Worm (Caenorhabditis elegans) whole organism, young adult: ENCODE data around the gene Y17D7C.6.

Experiments used
- B0336.3 ChIP-seq: fragments of 200-800 bp; sonication (Bioruptor generic); IDR thresholded peaks from 2 replicates; pipeline ENCODE4 v1.3.6; 2022; ENCODE audit warnings: missing genetic modification characterization, missing compliant biosample characterization
- C06A6.2 ChIP-seq: fragments of 200-800 bp; sonication (Bioruptor generic); conservative IDR thresholded peaks from 2 replicates; pipeline ENCODE4 v1.3.6; 2022; ENCODE audit warnings: missing genetic modification characterization, missing compliant biosample characterization
- F10E7.11 ChIP-seq: sonication (generic microtip); optimal IDR thresholded peaks from 2 replicates; lab custom pipeline; 2017; ENCODE audit warnings: mild to moderate bottlenecking, missing genetic modification characterization, moderate library complexity, missing compliant biosample characterization
- F39B2.1 ChIP-seq: fragments of 200-800 bp; sonication (Bioruptor generic); IDR thresholded peaks from 2 replicates; pipeline ENCODE4 v1.3.6; 2022; ENCODE audit warnings: missing genetic modification reagents, missing genetic modification characterization, missing compliant biosample characterization
- F49E8.2 ChIP-seq: sonication (generic microtip); optimal IDR thresholded peaks from 3 replicates; lab custom pipeline; 2017; ENCODE audit warnings: missing genetic modification characterization, mild to moderate bottlenecking, missing compliant biosample characterization, antibody characterized with exemption, moderate library complexity; ENCODE audit not compliant: insufficient read depth
- F57A8.1 ChIP-seq: fragments of 200-800 bp; sonication (Bioruptor generic); optimal IDR thresholded peaks from 2 replicates; lab custom pipeline; 2018; ENCODE audit warnings: mild to moderate bottlenecking, missing genetic modification characterization, moderate library complexity, missing compliant biosample characterization
- Y56A3A.18 ChIP-seq: fragments of 200-800 bp; sonication (Bioruptor generic); IDR thresholded peaks from 2 replicates; pipeline ENCODE4 v1.3.6; 2022; ENCODE audit warnings: missing genetic modification reagents, missing genetic modification characterization, missing compliant biosample characterization
- Y79H2A.3 ChIP-seq: fragments of 200-800 bp; sonication (Bioruptor generic); conservative IDR thresholded peaks from 2 replicates; pipeline ENCODE4 v1.3.6; 2022; ENCODE audit warnings: missing genetic modification reagents, missing genetic modification characterization, missing compliant biosample characterization
- Y95B8A.8 ChIP-seq: fragments of 200-800 bp; sonication (Bioruptor generic); IDR thresholded peaks from 2 replicates; pipeline ENCODE4 v1.3.6; 2022; ENCODE audit warnings: missing genetic modification reagents, missing genetic modification characterization, missing compliant biosample characterization
- aptf-3 ChIP-seq: fragments of 200-800 bp; sonication (Bioruptor generic); IDR thresholded peaks from 2 replicates; pipeline ENCODE4 v1.3.6; 2022; ENCODE audit warnings: missing genetic modification characterization, missing compliant biosample characterization
- athp-1 ChIP-seq: sonication (generic microtip); optimal IDR thresholded peaks from 2 replicates; lab custom pipeline; 2017; ENCODE audit warnings: mild to moderate bottlenecking, missing genetic modification characterization, missing compliant biosample characterization
- attf-3 ChIP-seq: fragments of 200-800 bp; sonication (Bioruptor generic); conservative IDR thresholded peaks from 2 replicates; pipeline ENCODE4 v1.3.6; 2022; ENCODE audit warnings: missing genetic modification reagents, missing genetic modification characterization, missing compliant biosample characterization
- bed-1 ChIP-seq: fragments of 200-800 bp; sonication (Bioruptor generic); IDR thresholded peaks from 2 replicates; pipeline ENCODE4 v1.3.6; 2022; ENCODE audit warnings: missing genetic modification reagents, missing genetic modification characterization, missing compliant biosample characterization
- bed-2 ChIP-seq: fragments of 200-800 bp; sonication (Bioruptor generic); IDR thresholded peaks from 2 replicates; pipeline ENCODE4 v1.3.6; 2022; ENCODE audit warnings: missing genetic modification reagents, missing genetic modification characterization, missing compliant biosample characterization
- cebp-1 ChIP-seq, 2 experiments: fragments of 200-800 bp in 1 of 2; sonication (Bioruptor generic) in 1 of 2; sonication (generic microtip) in 1 of 2; IDR thresholded peaks in 1 of 2; optimal IDR thresholded peaks in 1 of 2; 2 replicates each; pipeline versions ENCODE4 v1.3.6 to Lab custom; 2017 to 2022; ENCODE audit warnings: missing compliant biosample characterization in 2 of 2, missing genetic modification characterization in 2 of 2, mild to moderate bottlenecking in 1 of 2, missing genetic modification reagents in 1 of 2, moderate library complexity in 1 of 2
- ceh-58 ChIP-seq: fragments of 200-800 bp; sonication (Bioruptor generic); IDR thresholded peaks from 2 replicates; pipeline ENCODE4 v1.3.6; 2022; ENCODE audit warnings: missing genetic modification characterization, missing compliant biosample characterization
- dpl-1 ChIP-seq: fragments of 150-350 bp; optimal IDR thresholded peaks from 2 replicates; lab custom pipeline; 2014; ENCODE audit warnings: missing biosample characterization, missing genetic modification reagents, missing genetic modification characterization
- ekl-4 ChIP-seq: fragments of 200-800 bp; sonication (Bioruptor generic); IDR thresholded peaks from 2 replicates; pipeline ENCODE4 v1.3.6; 2022; ENCODE audit warnings: missing genetic modification reagents, missing genetic modification characterization, missing compliant biosample characterization
- hlh-12 ChIP-seq: sonication (generic microtip); optimal IDR thresholded peaks from 2 replicates; lab custom pipeline; 2016; ENCODE audit warnings: missing genetic modification characterization, missing compliant biosample characterization
- hmg-1.2 ChIP-seq: fragments of 200-800 bp; sonication (Bioruptor generic); IDR thresholded peaks from 2 replicates; pipeline ENCODE4 v1.3.6; 2022; ENCODE audit warnings: missing genetic modification reagents, missing genetic modification characterization, missing compliant biosample characterization
- lag-1 ChIP-seq: fragments of 200-800 bp; sonication (Bioruptor generic); IDR thresholded peaks from 2 replicates; pipeline ENCODE4 v1.3.6; 2022; ENCODE audit warnings: missing genetic modification reagents, missing genetic modification characterization, missing compliant biosample characterization
- let-526 ChIP-seq: fragments of 200-800 bp; sonication (Bioruptor generic); IDR thresholded peaks from 2 replicates; pipeline ENCODE4 v1.3.6; 2022; ENCODE audit warnings: missing genetic modification reagents, missing genetic modification characterization, missing compliant biosample characterization
- lin-40 ChIP-seq: sonication (generic microtip); optimal IDR thresholded peaks from 2 replicates; lab custom pipeline; 2016; ENCODE audit warnings: missing genetic modification characterization, mild to moderate bottlenecking, missing compliant biosample characterization, missing genotype, missing genetic modification reagents
- mcd-1 ChIP-seq: fragments of 200-800 bp; sonication (Bioruptor generic); IDR thresholded peaks from 2 replicates; pipeline ENCODE4 v1.3.6; 2022; ENCODE audit warnings: missing genetic modification reagents, missing genetic modification characterization, missing compliant biosample characterization
- nfya-1 ChIP-seq: sonication (generic microtip); optimal IDR thresholded peaks from 2 replicates; lab custom pipeline; 2017; ENCODE audit warnings: antibody characterized with exemption, missing compliant biosample characterization, missing genetic modification characterization, borderline replicate concordance; ENCODE audit not compliant: insufficient read depth
- nhr-120 ChIP-seq: fragments of 200-800 bp; sonication (Bioruptor generic); IDR thresholded peaks from 2 replicates; pipeline ENCODE4 v1.3.6; 2022; ENCODE audit warnings: missing genetic modification characterization, missing compliant biosample characterization
- nhr-27 ChIP-seq: fragments of 200-800 bp; sonication (Bioruptor generic); optimal IDR thresholded peaks from 2 replicates; lab custom pipeline; 2018; ENCODE audit warnings: mild to moderate bottlenecking, missing genetic modification characterization, moderate library complexity, missing compliant biosample characterization
- nhr-80 ChIP-seq: sonication (generic microtip); optimal IDR thresholded peaks from 2 replicates; lab custom pipeline; 2016; ENCODE audit warnings: missing genetic modification characterization, missing compliant biosample characterization
- pbrm-1 ChIP-seq: fragments of 200-800 bp; sonication (Bioruptor generic); IDR thresholded peaks from 2 replicates; pipeline ENCODE4 v1.3.6; 2022; ENCODE audit warnings: missing genetic modification reagents, missing genetic modification characterization, missing compliant biosample characterization
- rcor-1 ChIP-seq: fragments of 200-800 bp; sonication (Bioruptor generic); IDR thresholded peaks from 2 replicates; pipeline ENCODE4 v1.3.6; 2022; ENCODE audit warnings: missing genetic modification reagents, missing genetic modification characterization, missing compliant biosample characterization
- repo-1 ChIP-seq: sonication (generic microtip); optimal IDR thresholded peaks from 2 replicates; lab custom pipeline; 2017; ENCODE audit warnings: mild to moderate bottlenecking, missing genetic modification characterization, missing compliant biosample characterization
- rpc-1 ChIP-seq, 2 experiments: fragments of 150-350 bp in 1 of 2; sonication (generic microtip) in 1 of 2; optimal IDR thresholded peaks; 2 replicates each; lab custom pipeline; 2014 to 2018; ENCODE audit warnings: missing biosample characterization in 1 of 2, missing genetic modification characterization in 1 of 2, missing genetic modification reagents in 1 of 2, missing genotype in 1 of 2
- snpc-3.4 ChIP-seq: sonication (generic microtip); optimal IDR thresholded peaks from 2 replicates; lab custom pipeline; 2017; ENCODE audit warnings: missing genetic modification characterization, mild to moderate bottlenecking, missing compliant biosample characterization, antibody characterized with exemption, moderate library complexity, missing genotype, missing genetic modification reagents
- somi-1 ChIP-seq: fragments of 200-800 bp; sonication (Bioruptor generic); optimal IDR thresholded peaks from 2 replicates; lab custom pipeline; 2018; ENCODE audit warnings: mild to moderate bottlenecking, missing genetic modification characterization, missing compliant biosample characterization
- zfh-2 ChIP-seq: fragments of 200-800 bp; sonication (Bioruptor generic); conservative IDR thresholded peaks from 2 replicates; pipeline ENCODE4 v1.3.6; 2022; ENCODE audit warnings: missing genetic modification reagents, missing genetic modification characterization, missing compliant biosample characterization
- ztf-25 ChIP-seq: fragments of 200-800 bp; sonication (Bioruptor generic); IDR thresholded peaks from 2 replicates; pipeline ENCODE4 v1.3.6; 2022; ENCODE audit warnings: missing genetic modification reagents, missing genetic modification characterization, missing compliant biosample characterization
- ztf-3 ChIP-seq: fragments of 200-800 bp; sonication (Bioruptor generic); optimal IDR thresholded peaks from 2 replicates; lab custom pipeline; 2018; ENCODE audit warnings: mild to moderate bottlenecking, missing genetic modification characterization, missing compliant biosample characterization
- ztf-6 ChIP-seq: fragments of 200-800 bp; sonication (Bioruptor generic); IDR thresholded peaks from 2 replicates; pipeline ENCODE4 v1.3.6; 2022; ENCODE audit warnings: missing genetic modification reagents, missing genetic modification characterization, missing compliant biosample characterization

The Y17D7C.6 gene

ce11 chrV:18695469-18695868 lies 14.1 kb upstream of the Y17D7C.6 start:
- TF ChIP-seq zfh-2 (GFP tag; lab: Robert Waterston, UW) (peak; percentile 71), repo-1 (no peak)
- TF ChIP-seq, all 124 proteins: peak for 1

DNA sequence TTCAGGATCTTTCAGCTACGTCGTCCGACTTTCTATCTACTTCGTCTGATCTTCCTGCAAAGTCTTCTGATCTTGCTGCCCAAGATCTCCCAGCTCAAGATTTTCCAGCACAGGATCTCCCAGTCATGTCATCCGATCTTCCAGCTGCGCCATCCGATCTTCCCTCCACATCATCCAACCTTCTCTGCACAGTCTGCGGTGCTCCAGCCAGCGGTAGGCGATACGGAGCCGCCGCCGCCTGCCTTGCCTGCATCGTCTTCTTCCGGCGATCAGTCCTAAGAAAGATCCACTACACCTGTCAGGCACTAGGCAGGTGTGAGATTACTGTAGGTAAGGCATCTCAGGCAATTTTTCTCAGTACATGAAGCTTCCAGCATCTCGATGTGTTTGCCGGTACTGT lies 10.3 kb upstream of the Y17D7C.6 start, which contains the start of gene nhr-241:
Gene nhr-241, plus strand, starts transcription at position 126 of the 400 bp plus-strand sequence.
- TF ChIP-seq zfh-2 (GFP tag; lab: Robert Waterston, UW), result peak; percentile 84
- no peak for TF ChIP-seq ztf-25 (GFP tag; lab: Robert Waterston, UW)
- 0 out of 2 replicates have a peak, but pooled peaks have one; percentile 37 for TF ChIP-seq nhr-120 (GFP tag; lab: Robert Waterston, UW)
- TF ChIP-seq dpl-1, result no peak
- no peak for TF ChIP-seq lag-1 (GFP tag; lab: Robert Waterston, UW)
- no peak for TF ChIP-seq F39B2.1
- no peak for TF ChIP-seq Y79H2A.3 (GFP tag; lab: Robert Waterston, UW)

DNA sequence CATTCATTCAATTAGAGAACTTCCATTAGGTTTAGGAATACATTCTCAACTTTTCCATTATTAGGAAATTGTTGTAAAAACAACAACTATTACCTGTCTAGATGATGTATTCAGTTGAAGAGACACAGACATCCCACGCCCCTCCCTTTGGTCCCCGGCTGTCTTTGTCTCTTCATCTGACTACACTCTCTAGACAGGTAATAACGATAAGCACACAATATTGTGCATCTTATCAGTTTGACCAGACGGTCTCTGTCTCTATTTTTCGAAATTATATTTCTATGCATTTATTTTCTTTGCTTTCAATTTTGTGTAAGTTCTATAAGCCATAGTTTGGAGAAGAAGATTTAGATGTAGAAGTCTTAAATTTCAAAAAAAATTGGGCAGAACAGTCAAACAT lies 8.3 kb upstream of the Y17D7C.6 start, which contains the start of gene Y69H2.9:
Gene Y69H2.9, plus strand, starts transcription at position 233 of the 400 bp plus-strand sequence.
- TF ChIP-seq ztf-6, result no peak
- TF ChIP-seq lin-40 (tag; lab: Kevin White, UChicago), result no peak
- TF ChIP-seq attf-3, result 0 out of 2 replicates have a peak, but pooled peaks have one; percentile 22
- peak; percentile 78 for TF ChIP-seq nhr-80
- no peak for TF ChIP-seq C06A6.2 (GFP tag; lab: Robert Waterston, UW)

DNA sequence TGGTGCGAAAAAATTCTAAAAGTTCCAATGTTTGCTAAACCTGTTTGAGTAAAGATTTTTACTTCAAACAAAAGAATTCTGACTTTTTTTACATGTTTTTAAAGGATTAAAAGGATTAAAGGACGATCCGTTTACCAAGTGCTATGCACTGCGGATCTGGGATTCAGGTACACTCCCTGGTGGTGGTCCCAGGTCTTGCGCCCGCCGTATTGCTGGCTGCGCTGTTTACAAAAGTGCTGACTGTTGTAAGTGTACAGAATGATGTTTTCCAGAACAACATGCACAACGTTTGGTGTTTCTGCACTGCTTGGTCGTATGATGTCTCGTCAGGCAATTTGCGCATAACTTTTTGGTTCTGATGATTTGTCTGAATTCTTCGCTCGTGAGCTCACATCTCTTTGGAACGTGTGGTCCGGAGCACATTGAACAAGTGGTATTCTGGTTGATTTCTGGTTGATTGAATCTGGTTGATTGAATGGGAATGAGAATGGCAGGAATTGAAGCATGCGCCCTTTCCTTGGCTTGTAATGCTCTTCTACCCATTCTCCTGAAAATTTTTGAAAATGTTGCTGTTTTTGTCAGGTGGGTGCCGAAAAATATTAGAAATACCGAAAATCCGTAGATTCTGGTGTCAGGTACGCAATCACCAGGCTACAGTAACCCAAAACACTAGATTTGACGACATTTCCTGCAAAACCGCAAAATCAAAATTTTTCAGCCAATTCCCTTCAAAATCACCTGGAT lies 4.1 kb upstream of the Y17D7C.6 start:
- TF ChIP-seq let-526 (GFP tag; lab: Robert Waterston, UW), result no peak
- peak; percentile 56; the same call in 1 of the 2 replicates for TF ChIP-seq aptf-3
- TF ChIP-seq nfya-1, result peak; percentile 66
- TF ChIP-seq lag-1 (GFP tag; lab: Robert Waterston, UW), result 0 out of 2 replicates have a peak, but pooled peaks have one; percentile 39
- peak; percentile 88 for TF ChIP-seq ceh-58
- TF ChIP-seq somi-1 (GFP tag; lab: Kevin White, UChicago), result peak; percentile 20
- no peak for TF ChIP-seq rpc-1 (optimal IDR thresholded peaks at IDR 0.05; lab: Kevin White, UChicago)
- TF ChIP-seq rpc-1 (tag; optimal IDR thresholded peaks at IDR 0.05; lab: Kevin White, UChicago), result no peak
- TF ChIP-seq Y56A3A.18, result no peak
- 0 out of 2 replicates have a peak, but pooled peaks have one; percentile 37 for TF ChIP-seq bed-1 (GFP tag; lab: Robert Waterston, UW)
- 0 out of 2 replicates have a peak, but pooled peaks have one; percentile 35 for TF ChIP-seq mcd-1 (GFP tag; lab: Robert Waterston, UW)
- TF ChIP-seq hlh-12 (tag; lab: Kevin White, UChicago), result no peak
- 0 out of 2 replicates have a peak, but pooled peaks have one; percentile 65 for TF ChIP-seq nhr-120 (GFP tag; lab: Robert Waterston, UW)
- no peak for TF ChIP-seq pbrm-1 (GFP tag; lab: Robert Waterston, UW)

ce11 chrV:18706063-18706620 lies 3.5 kb upstream of the Y17D7C.6 start, which contains the start of gene Y17D7C.1:
TSS of gene Y17D7C.1 (plus strand) at chrV:18706570.
- TF ChIP-seq C06A6.2 (GFP tag; lab: Robert Waterston, UW) (no peak), ekl-4 (no peak), B0336.3 (GFP tag; lab: Robert Waterston, UW) (no peak), bed-2 (GFP tag; lab: Robert Waterston, UW) (no peak), athp-1 (no peak), nhr-27 (no peak), F57A8.1 (GFP tag; lab: Kevin White, UChicago) (no peak), Y56A3A.18 (no peak), Y79H2A.3 (GFP tag; lab: Robert Waterston, UW) (no peak), hmg-1.2 (GFP tag; lab: Robert Waterston, UW) (no peak), snpc-3.4 (no peak), attf-3 (no peak), rcor-1 (GFP tag; lab: Robert Waterston, UW) (no peak), somi-1 (GFP tag; lab: Kevin White, UChicago) (no peak), cebp-1 (GFP tag; IDR thresholded peaks at IDR 0.05; lab: Robert Waterston, UW) (no peak), cebp-1 (tag; optimal IDR thresholded peaks at IDR 0.05; lab: Kevin White, UChicago) (no peak), Y95B8A.8 (GFP tag; lab: Robert Waterston, UW) (no peak), F10E7.11 (tag; lab: Kevin White, UChicago) (no peak), ztf-3 (no peak), F49E8.2 (tag; lab: Kevin White, UChicago) (no peak)
